Worm (Caenorhabditis elegans): ENCODE measurements around the gene pals-18.

ce11 chrIII:1418709-1419108 lies 15.5 kb downstream of the pals-18 start:
- TF ChIP-seq ceh-31 (tag; optimal IDR thresholded peaks at IDR 0.05) (peak; percentile 30), hlh-8 (tag; optimal IDR thresholded peaks at IDR 0.05) (no peak), sox-2 (GFP tag; IDR thresholded peaks at IDR 0.05) (no peak), dve-1 (tag; optimal IDR thresholded peaks at IDR 0.05) (peak; percentile 41), ama-1 (optimal IDR thresholded peaks at IDR 0.05) (no peak), pha-4 (tag; optimal IDR thresholded peaks at IDR 0.05) (no peak), pqm-1 (tag; optimal IDR thresholded peaks at IDR 0.05) (no peak), syd-9 (tag; optimal IDR thresholded peaks at IDR 0.05) (peak; percentile 18)
